Fruit fly (Drosophila melanogaster) whole organism, prepupa: ENCODE data around the gene CG9624.

Source experiments
- Blimp-1 ChIP-seq: fragments of 200-800 bp; sonication (Bioruptor generic); optimal IDR thresholded peaks from 3 replicates; lab custom pipeline; 2017; ENCODE audit warnings: missing biosample characterization, missing genetic modification characterization, mild to moderate bottlenecking, moderate library complexity, missing genetic modification reagents
- CG10631 ChIP-seq: fragments of 200-800 bp; sonication (Bioruptor generic); optimal IDR thresholded peaks from 2 replicates; lab custom pipeline; 2016; ENCODE audit warnings: missing biosample characterization, missing genetic modification characterization
- CG10669 ChIP-seq: fragments of 200-800 bp; sonication (Bioruptor generic); optimal IDR thresholded peaks from 3 replicates; lab custom pipeline; 2018; ENCODE audit warnings: missing biosample characterization, mild to moderate bottlenecking, missing genetic modification characterization, moderate library complexity
- CG11294 ChIP-seq: fragments of 200-800 bp; sonication (Bioruptor generic); IDR thresholded peaks from 2 replicates; pipeline ENCODE4 v1.3.6; 2022; ENCODE audit warnings: missing biosample characterization, missing genetic modification characterization
- CG11762 ChIP-seq: fragments of 200-800 bp; sonication (Bioruptor generic); optimal IDR thresholded peaks from 3 replicates; lab custom pipeline; 2016; ENCODE audit warnings: missing biosample characterization, missing genetic modification characterization; ENCODE audit not compliant: insufficient read depth
- CG11902 ChIP-seq: fragments of 200-800 bp; sonication (Bioruptor generic); optimal IDR thresholded peaks from 3 replicates; lab custom pipeline; 2016; ENCODE audit warnings: missing biosample characterization, missing genetic modification characterization
- CG16779 ChIP-seq: fragments of 200-800 bp; sonication (Bioruptor generic); optimal IDR thresholded peaks from 3 replicates; lab custom pipeline; 2017; ENCODE audit warnings: missing biosample characterization, mild to moderate bottlenecking, missing genetic modification characterization
- CG3032 ChIP-seq: fragments of 200-800 bp; optimal IDR thresholded peaks from 2 replicates; lab custom pipeline; 2019; ENCODE audit warnings: missing biosample characterization, mild to moderate bottlenecking, missing genetic modification characterization, moderate library complexity
- CG32006 ChIP-seq: fragments of 200-800 bp; sonication (Bioruptor generic); optimal IDR thresholded peaks from 3 replicates; lab custom pipeline; 2017; ENCODE audit warnings: missing biosample characterization, mild to moderate bottlenecking, missing genetic modification characterization
- CG34406 ChIP-seq: fragments of 200-800 bp; sonication (Bioruptor generic); optimal IDR thresholded peaks from 3 replicates; lab custom pipeline; 2016; ENCODE audit warnings: missing biosample characterization, missing genetic modification characterization
- CG4318 ChIP-seq: fragments of 200-800 bp; sonication (Bioruptor generic); optimal IDR thresholded peaks from 3 replicates; lab custom pipeline; 2017; ENCODE audit warnings: missing biosample characterization, mild to moderate bottlenecking, missing genetic modification characterization
- CG6792 ChIP-seq: fragments of 200-800 bp; sonication (Bioruptor generic); optimal IDR thresholded peaks from 3 replicates; lab custom pipeline; 2016; ENCODE audit warnings: missing biosample characterization, missing genetic modification characterization
- CG6808 ChIP-seq: fragments of 200-800 bp; sonication (Bioruptor generic); optimal IDR thresholded peaks from 3 replicates; lab custom pipeline; 2017; ENCODE audit warnings: missing biosample characterization, missing genetic modification characterization, mild to moderate bottlenecking, moderate library complexity, missing genetic modification reagents
- CG6854 ChIP-seq: fragments of 200-800 bp; sonication (Bioruptor generic); optimal IDR thresholded peaks from 2 replicates; lab custom pipeline; 2017; ENCODE audit warnings: missing biosample characterization, mild to moderate bottlenecking, missing genetic modification characterization
- CG8319 ChIP-seq: fragments of 200-800 bp; sonication (Bioruptor generic); optimal IDR thresholded peaks from 3 replicates; lab custom pipeline; 2016; ENCODE audit warnings: missing biosample characterization, missing genetic modification characterization
- CG8632 ChIP-seq: fragments of 200-800 bp; sonication (Bioruptor generic); optimal IDR thresholded peaks from 3 replicates; lab custom pipeline; 2016; ENCODE audit warnings: missing biosample characterization, missing genetic modification characterization
- Eip78C ChIP-seq: fragments of 200-800 bp; sonication (Bioruptor generic); peaks from one replicate; lab custom pipeline; 2016; ENCODE audit warnings: missing biosample characterization, missing genetic modification characterization
- Ets96B ChIP-seq: fragments of 200-800 bp; optimal IDR thresholded peaks from 2 replicates; lab custom pipeline; 2019; ENCODE audit warnings: missing biosample characterization, mild to moderate bottlenecking, missing genetic modification characterization, moderate library complexity
- Hr38 ChIP-seq: sonication (Bioruptor generic); optimal IDR thresholded peaks from 2 replicates; lab custom pipeline; 2016; ENCODE audit warnings: missing biosample characterization, missing genetic modification characterization
- Hr4 ChIP-seq: fragments of 200-800 bp; sonication (Bioruptor generic); optimal IDR thresholded peaks from 3 replicates; lab custom pipeline; 2016; ENCODE audit warnings: missing biosample characterization, missing genetic modification characterization
- Lpt ChIP-seq: fragments of 200-800 bp; sonication (Bioruptor generic); optimal IDR thresholded peaks from 3 replicates; lab custom pipeline; 2016; ENCODE audit warnings: missing biosample characterization, missing genetic modification characterization
- Sox102F ChIP-seq: fragments of 200-800 bp; sonication (Bioruptor generic); optimal IDR thresholded peaks from 2 replicates; lab custom pipeline; 2016; ENCODE audit warnings: missing biosample characterization, mild to moderate bottlenecking, missing genetic modification characterization
- achi ChIP-seq: fragments of 200-800 bp; sonication (Bioruptor generic); optimal IDR thresholded peaks from 3 replicates; lab custom pipeline; 2016; ENCODE audit warnings: missing biosample characterization, missing genetic modification characterization
- fd59A ChIP-seq: fragments of 200-800 bp; sonication (Bioruptor generic); optimal IDR thresholded peaks from 2 replicates; lab custom pipeline; 2017; ENCODE audit warnings: missing biosample characterization, mild to moderate bottlenecking, missing genetic modification characterization, missing genetic modification reagents
- fd85E ChIP-seq: fragments of 200-800 bp; sonication (Bioruptor generic); optimal IDR thresholded peaks from 3 replicates; lab custom pipeline; 2016; ENCODE audit warnings: missing biosample characterization, missing genetic modification characterization
- fkh ChIP-seq: fragments of 200-800 bp; sonication (Bioruptor generic); optimal IDR thresholded peaks from 3 replicates; lab custom pipeline; 2017; ENCODE audit warnings: missing biosample characterization, mild to moderate bottlenecking, missing genetic modification characterization, moderate library complexity
- lz ChIP-seq: fragments of 200-800 bp; sonication (Bioruptor generic); optimal IDR thresholded peaks from 3 replicates; lab custom pipeline; 2016; ENCODE audit warnings: missing biosample characterization, missing genetic modification characterization
- net ChIP-seq: fragments of 200-800 bp; sonication (Bioruptor generic); optimal IDR thresholded peaks from 3 replicates; lab custom pipeline; 2016; ENCODE audit warnings: missing biosample characterization, missing genetic modification characterization
- pdm3 ChIP-seq: fragments of 200-800 bp; sonication (Bioruptor generic); optimal IDR thresholded peaks from 3 replicates; lab custom pipeline; 2016; ENCODE audit warnings: missing biosample characterization, missing genetic modification characterization
- salr ChIP-seq, 2 experiments: fragments of 200-800 bp; sonication (Bioruptor generic); optimal IDR thresholded peaks; 3 replicates each; lab custom pipeline; 2016 to 2018; ENCODE audit warnings: missing biosample characterization in 2 of 2, missing genetic modification characterization in 2 of 2, mild to moderate bottlenecking in 1 of 2
- spab ChIP-seq: fragments of 200-800 bp; sonication (Bioruptor generic); optimal IDR thresholded peaks from 2 replicates; lab custom pipeline; 2017; ENCODE audit warnings: missing biosample characterization, mild to moderate bottlenecking, missing genetic modification characterization, missing genetic modification reagents
- ss ChIP-seq, 2 experiments: fragments of 200-800 bp; sonication (Bioruptor generic); optimal IDR thresholded peaks; 2 replicates in 1 of 2; 3 replicates in 1 of 2; lab custom pipeline; 2017 to 2018; ENCODE audit warnings: mild to moderate bottlenecking in 2 of 2, missing biosample characterization in 2 of 2, missing genetic modification characterization in 2 of 2, moderate library complexity in 1 of 2
- svp ChIP-seq: fragments of 200-800 bp; sonication (Bioruptor generic); peaks from one replicate; lab custom pipeline; 2016; ENCODE audit warnings: missing biosample characterization, missing genetic modification characterization
- topi ChIP-seq: fragments of 200-800 bp; sonication (Bioruptor generic); optimal IDR thresholded peaks from 3 replicates; lab custom pipeline; 2016; ENCODE audit warnings: missing biosample characterization, missing genetic modification characterization

The CG9624 gene

dm6 chr3R:14262087-14262486 is 33.1 kb upstream of the CG9624 start, which contains the start of the genes CG14839 and CG14841:
Gene CG14839 (plus strand): TSS chr3R:14262387.
Gene CG14841 (minus strand): TSS chr3R:14262418.
- TF ChIP-seq CG34406 (no peak), CG32006 (GFP tag; lab: Kevin White, UChicago) (no peak), CG8632 (GFP tag; lab: Kevin White, UChicago) (no peak), pdm3 (GFP tag; lab: Kevin White, UChicago) (no peak), Ets96B (no peak), CG8319 (GFP tag; lab: Kevin White, UChicago) (no peak), CG4318 (no peak), Lpt (no peak), ss (GFP tag; optimal IDR thresholded peaks at IDR 0.05; lab: Kevin White, UChicago) (no peak), CG3032 (tag; lab: Kevin White, UChicago) (no peak), fd85E (GFP tag; lab: Kevin White, UChicago) (no peak), CG11902 (GFP tag; lab: Kevin White, UChicago) (no peak), lz (no peak), Hr4 (GFP tag; lab: Kevin White, UChicago) (no peak)

dm6 chr3R:14261113-14261512 is 32.2 kb upstream of the CG9624 start, which contains the start of gene CG14840:
Gene CG14840 (minus strand): TSS chr3R:14261213.
- TF ChIP-seq Eip78C (GFP tag; lab: Kevin White, UChicago), result no peak
- TF ChIP-seq CG8632 (GFP tag; lab: Kevin White, UChicago), result no peak
- TF ChIP-seq CG6854 (GFP tag; lab: Kevin White, UChicago), result no peak
- TF ChIP-seq topi (GFP tag; lab: Kevin White, UChicago), result no peak
- no peak for TF ChIP-seq CG10631
- TF ChIP-seq Hr38, result no peak

DNA sequence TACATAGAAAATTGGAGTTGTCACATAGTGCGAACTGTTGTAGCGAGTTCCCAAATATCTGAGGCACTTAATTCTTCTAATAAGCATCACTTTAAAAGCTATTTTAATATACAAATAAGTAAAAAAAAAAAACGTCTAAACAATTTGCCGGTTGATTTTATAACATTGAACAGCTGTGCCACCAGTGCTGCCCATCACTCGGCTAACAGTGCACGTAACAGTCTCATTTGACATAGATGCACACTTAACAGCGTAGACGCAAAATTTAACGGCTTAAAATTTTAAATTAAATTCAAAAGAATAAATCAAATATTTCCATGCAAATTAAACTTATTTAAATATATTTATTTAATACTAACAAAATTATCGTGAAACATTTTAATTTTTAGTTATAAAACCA is 30.9 kb upstream of the CG9624 start, which contains the start of gene MetRS-m:
TSS of gene MetRS-m (minus strand) at position 171 of the 400 bp plus-strand sequence.
- TF ChIP-seq CG11902 (GFP tag; lab: Kevin White, UChicago), result no peak
- no peak for TF ChIP-seq fd85E (GFP tag; lab: Kevin White, UChicago)
- no peak for TF ChIP-seq CG10669 (GFP tag; lab: Kevin White, UChicago)
- no peak for TF ChIP-seq Blimp-1 (GFP tag; lab: Kevin White, UChicago)
- TF ChIP-seq Sox102F, result no peak
- peak; percentile 99 for TF ChIP-seq CG6808 (GFP tag; lab: Kevin White, UChicago)
- no peak for TF ChIP-seq CG6792 (GFP tag; lab: Kevin White, UChicago)
- no peak for TF ChIP-seq spab (GFP tag; lab: Kevin White, UChicago)
- TF ChIP-seq svp (GFP tag; lab: Kevin White, UChicago), result no peak

- TF ChIP-seq CG32006 (GFP tag; lab: Kevin White, UChicago), result no peak
- peak; percentile 15 for TF ChIP-seq svp (GFP tag; lab: Kevin White, UChicago)
Measured at dm6 chr3R:14255808-14256207, 26.9 kb upstream of the CG9624 start, which contains the start of gene CG43179. Gene CG43179 (plus strand): TSS chr3R:14256108.

- TF ChIP-seq CG3032 (tag; lab: Kevin White, UChicago) (no peak), CG16779 (no peak), svp (GFP tag; lab: Kevin White, UChicago) (no peak), Blimp-1 (GFP tag; lab: Kevin White, UChicago) (no peak)
Measured at dm6 chr3R:14245371-14245770, 16.4 kb upstream of the CG9624 start, which contains the start of gene CG9616. Gene CG9616 (minus strand): TSS chr3R:14245471.

- no peak for TF ChIP-seq CG11762
- no peak for TF ChIP-seq CG11294 (GFP tag; lab: Robert Waterston, UW)
- no peak for TF ChIP-seq fd59A (GFP tag; lab: Kevin White, UChicago)
- no peak for TF ChIP-seq fkh (GFP tag; lab: Kevin White, UChicago)
- TF ChIP-seq CG10631, result no peak
- no peak for TF ChIP-seq net (GFP tag; lab: Kevin White, UChicago)
- TF ChIP-seq salr (GFP tag; optimal IDR thresholded peaks at IDR 0.05; lab: Kevin White, UChicago), result no peak
- no peak for TF ChIP-seq Hr4 (GFP tag; lab: Kevin White, UChicago)
- no peak for TF ChIP-seq ss (GFP tag; optimal IDR thresholded peaks at IDR 0.05; lab: Kevin White, UChicago)
- no peak for TF ChIP-seq achi
- TF ChIP-seq pdm3 (GFP tag; lab: Kevin White, UChicago), result no peak
- no peak for TF ChIP-seq CG34406
- TF ChIP-seq topi (GFP tag; lab: Kevin White, UChicago), result no peak
- TF ChIP-seq CG8319 (GFP tag; lab: Kevin White, UChicago), result no peak
- TF ChIP-seq, all 60 proteins: peak for 0
Measured at dm6 chr3R:14244577-14244976, 15.6 kb upstream of the CG9624 start, which contains the start of gene CG43291. Gene CG43291 (minus strand): TSS chr3R:14244677.
